Fruit fly (Drosophila melanogaster) whole organism, adult: ENCODE results near the gene CG31038.

ENCODE experiments used
- CG5204 ChIP-seq: fragments of 200-800 bp; sonication (Bioruptor generic); optimal IDR thresholded peaks from 2 replicates; lab custom pipeline; 2016; ENCODE audit warnings: missing biosample characterization, missing genetic modification characterization
- CG7045 ChIP-seq: fragments of 200-800 bp; sonication (Bioruptor generic); optimal IDR thresholded peaks from 2 replicates; lab custom pipeline; 2017; ENCODE audit warnings: missing biosample characterization, mild to moderate bottlenecking, missing genetic modification characterization
- Crg-1 ChIP-seq: fragments of 200-800 bp; sonication (Bioruptor generic); optimal IDR thresholded peaks from 2 replicates; lab custom pipeline; 2016; ENCODE audit warnings: missing biosample characterization, missing genetic modification characterization
- Hr96 ChIP-seq: fragments of 200-800 bp; sonication (Bioruptor generic); optimal IDR thresholded peaks from 2 replicates; lab custom pipeline; 2016; ENCODE audit warnings: missing biosample characterization, missing genetic modification characterization
- cic ChIP-seq: fragments of 200-800 bp; sonication (Bioruptor generic); optimal IDR thresholded peaks from 2 replicates; lab custom pipeline; 2017; ENCODE audit warnings: missing biosample characterization, mild to moderate bottlenecking, missing genetic modification characterization, moderate library complexity
- cnc ChIP-seq, 2 experiments: fragments of >200 bp; optimal IDR thresholded peaks; 2 replicates each; lab custom pipeline; 2017
- ovo ChIP-seq: fragments of 200-800 bp; sonication (Bioruptor generic); optimal IDR thresholded peaks from 2 replicates; lab custom pipeline; 2016; ENCODE audit warnings: missing biosample characterization, missing genetic modification characterization
- pad ChIP-seq: fragments of 200-800 bp; sonication (Bioruptor generic); optimal IDR thresholded peaks from 3 replicates; lab custom pipeline; 2017; ENCODE audit warnings: missing biosample characterization, missing genetic modification characterization, mild to moderate bottlenecking, moderate library complexity, missing genetic modification reagents
- tj ChIP-seq: fragments of 200-800 bp; sonication (Bioruptor generic); optimal IDR thresholded peaks from 3 replicates; lab custom pipeline; 2017; ENCODE audit warnings: missing biosample characterization, mild to moderate bottlenecking, missing genetic modification characterization, moderate library complexity

DNA sequence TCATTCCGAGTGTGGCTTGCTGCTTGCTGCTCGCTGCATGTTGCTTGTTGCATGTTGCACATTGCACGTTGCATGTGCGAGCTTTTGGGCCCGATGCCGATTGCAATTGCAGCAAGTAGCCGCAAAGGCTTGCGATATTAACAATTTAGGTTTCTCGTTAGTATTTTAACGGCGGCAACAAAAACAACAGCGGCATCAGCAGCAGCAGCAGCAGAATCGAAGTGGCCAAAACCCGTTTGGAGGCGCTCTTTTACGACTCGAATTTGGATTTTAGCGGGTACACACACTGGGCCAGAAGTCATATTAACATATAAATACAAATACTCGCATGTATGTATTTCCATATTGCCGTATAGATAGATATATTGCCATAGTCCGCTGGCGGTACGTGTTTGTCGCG, 3.4 kb downstream of the CG31038 start:
- TF ChIP-seq pad (GFP tag; lab: Kevin White, UChicago): no peak
- TF ChIP-seq Crg-1 (GFP tag; lab: Kevin White, UChicago): no peak
- TF ChIP-seq Hr96: no peak
- TF ChIP-seq ovo (GFP tag; lab: Kevin White, UChicago): no peak
- no peak for TF ChIP-seq tj (GFP tag; lab: Kevin White, UChicago)
- no peak for TF ChIP-seq CG5204 (GFP tag; lab: Kevin White, UChicago)
- no peak for TF ChIP-seq cic (GFP tag; lab: Kevin White, UChicago)
- TF ChIP-seq CG7045 (GFP tag; lab: Kevin White, UChicago): no peak
- no peak for TF ChIP-seq cnc (optimal IDR thresholded peaks at IDR 0.05; lab: Kevin White, UChicago)
